Worm (Caenorhabditis elegans) whole organism, midembryonic: ENCODE results near the gene mlt-7.

ENCODE experiments used
- T22C8.4 ChIP-seq: fragments of 200-800 bp; sonication (Bioruptor generic); IDR thresholded peaks from 2 replicates; pipeline ENCODE4 v1.3.6; 2022; ENCODE audit warnings: missing genetic modification characterization, missing compliant biosample characterization
- flt-1 ChIP-seq: fragments of 200-800 bp; sonication (Bioruptor generic); IDR thresholded peaks from 2 replicates; pipeline ENCODE4 v1.3.6; 2022; ENCODE audit warnings: missing genetic modification characterization, missing compliant biosample characterization
- med-1 ChIP-seq: sonication (generic microtip); optimal IDR thresholded peaks from 2 replicates; lab custom pipeline; 2017; ENCODE audit warnings: missing genetic modification characterization, mild to moderate bottlenecking, missing compliant biosample characterization, antibody characterized with exemption, missing genetic modification reagents; ENCODE audit not compliant: insufficient read depth
- ref-1 ChIP-seq: fragments of 200-800 bp; sonication (Bioruptor generic); conservative IDR thresholded peaks from 2 replicates; pipeline ENCODE4 v1.3.6; 2022; ENCODE audit warnings: missing genetic modification reagents, missing genetic modification characterization, missing compliant biosample characterization

DNA sequence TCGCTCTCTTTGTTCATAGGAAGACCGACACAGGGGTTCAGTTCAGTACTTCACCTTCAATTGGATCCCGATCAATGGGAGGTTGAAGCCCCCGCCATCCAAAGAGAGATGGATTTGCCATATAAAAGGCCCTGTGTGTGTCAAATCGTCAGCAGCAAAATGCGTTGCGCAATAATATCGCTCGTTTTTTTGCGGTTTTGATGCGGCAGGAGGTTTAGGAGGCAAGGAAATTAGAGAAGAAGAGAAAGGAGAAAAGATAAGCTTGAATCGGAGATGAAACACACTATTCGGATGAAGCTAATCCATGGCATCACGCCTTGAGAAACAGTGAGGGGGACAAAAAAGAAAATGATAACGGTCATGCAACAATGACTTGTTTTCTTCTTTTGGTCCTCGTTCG is 1.6 kb downstream of the mlt-7 start:
- TF ChIP-seq med-1 (GFP tag; lab: Kevin White, UChicago) (no peak), flt-1 (GFP tag; lab: Robert Waterston, UW) (no peak), ref-1 (no peak), T22C8.4 (GFP tag; lab: Robert Waterston, UW) (no peak)
